Fruit fly (Drosophila melanogaster): ENCODE results near the gene Chc.

The Chc gene

dm6 chrX:15867863-15868262 is 32.6 kb upstream of the Chc start, which contains the start of gene Gapdh2 (continued):
- TF ChIP-seq Nf-YA (GFP tag; IDR thresholded peaks at IDR 0.05) (peak; percentile 99), ftz-f1 (GFP tag; optimal IDR thresholded peaks at IDR 0.05) (peak; percentile 86), CG17359 (tag; optimal IDR thresholded peaks at IDR 0.05) (peak; percentile 100), CG3281 (GFP tag; optimal IDR thresholded peaks at IDR 0.05) (peak; percentile 100), CG34224 (GFP tag; IDR thresholded peaks at IDR 0.05; ENCODE audit: partially characterized antibody) (no peak), CG10565 (GFP tag; optimal IDR thresholded peaks at IDR 0.05) (peak; percentile 92), HmgD (GFP tag; optimal IDR thresholded peaks at IDR 0.05) (peak; percentile 68), CG6175 (GFP tag; IDR thresholded peaks at IDR 0.05) (peak; percentile 98), Gug (GFP tag; IDR thresholded peaks at IDR 0.05) (peak; percentile 91), CG43689 (GFP tag; IDR thresholded peaks at IDR 0.05) (peak; percentile 97), Sox102F (GFP tag; optimal IDR thresholded peaks at IDR 0.05) (peak; percentile 100), CG14965 (GFP tag; optimal IDR thresholded peaks at IDR 0.05; ENCODE audit: borderline replicate concordance) (peak; percentile 76), gcm (GFP tag; optimal IDR thresholded peaks at IDR 0.05) (peak; percentile 99), CG17802 (tag; optimal IDR thresholded peaks at IDR 0.05) (peak; percentile 86), Mrtf (GFP tag; IDR thresholded peaks at IDR 0.05) (peak; percentile 98), CG12236 (GFP tag; optimal IDR thresholded peaks at IDR 0.05) (peak; percentile 94), bigmax (GFP tag; optimal IDR thresholded peaks at IDR 0.05) (peak; percentile 82), odd (GFP tag; optimal IDR thresholded peaks at IDR 0.05) (peak; percentile 100), CG10959 (GFP tag; IDR thresholded peaks at IDR 0.05) (peak; percentile 91), danr (GFP tag; IDR thresholded peaks at IDR 0.05) (peak; percentile 98; the same call in 1 of the 2 replicates), Sox100B (GFP tag; optimal IDR thresholded peaks at IDR 0.05) (peak; percentile 99), NC2α (GFP tag; optimal IDR thresholded peaks at IDR 0.05) (peak; percentile 90), sim (GFP tag; IDR thresholded peaks at IDR 0.05) (peak; percentile 98), Ada2b (GFP tag; IDR thresholded peaks at IDR 0.05) (peak; percentile 99), knrl (GFP tag; IDR thresholded peaks at IDR 0.05; ENCODE audit: partially characterized antibody) (no peak), zen (tag; optimal IDR thresholded peaks at IDR 0.05) (peak; percentile 97), ATbp (GFP tag; optimal IDR thresholded peaks at IDR 0.05) (peak; percentile 100), Asciz (GFP tag; optimal IDR thresholded peaks at IDR 0.05) (peak; percentile 99), bbx (GFP tag; IDR thresholded peaks at IDR 0.05; ENCODE audit: partially characterized antibody) (no peak; the same call in 1 of the 2 replicates), gfzf (GFP tag; optimal IDR thresholded peaks at IDR 0.05) (peak; percentile 22), gsb-n (tag; optimal IDR thresholded peaks at IDR 0.05) (peak; percentile 99), CG9932 (GFP tag; IDR thresholded peaks at IDR 0.05) (peak; percentile 99), CG7928 (GFP tag; optimal IDR thresholded peaks at IDR 0.05) (peak; percentile 85), D19A (tag; optimal IDR thresholded peaks at IDR 0.05) (peak; percentile 98), hbn (GFP tag; IDR thresholded peaks at IDR 0.05; ENCODE audit: partially characterized antibody) (no peak), caup (GFP tag; optimal IDR thresholded peaks at IDR 0.05; ENCODE audit: severe bottlenecking) (peak; percentile 100), CG11504 (tag; optimal IDR thresholded peaks at IDR 0.05) (peak; percentile 99), sima (GFP tag; optimal IDR thresholded peaks at IDR 0.05) (peak; percentile 93), Sry-δ (GFP tag; optimal IDR thresholded peaks at IDR 0.05) (peak; percentile 65), Nf-YB (GFP tag; optimal IDR thresholded peaks at IDR 0.05) (peak; percentile 92), CG1647 (GFP tag; optimal IDR thresholded peaks at IDR 0.05) (peak; percentile 97), CG4617 (GFP tag; optimal IDR thresholded peaks at IDR 0.05; ENCODE audit: borderline replicate concordance) (peak; percentile 95), Elba2 (GFP tag; optimal IDR thresholded peaks at IDR 0.05) (peak; percentile 63), MBD-R2 (GFP tag; IDR thresholded peaks at IDR 0.05) (peak; percentile 99), chm (GFP tag; IDR thresholded peaks at IDR 0.05) (peak; percentile 99; the same call in 1 of the 2 replicates), CG7786 (GFP tag; optimal IDR thresholded peaks at IDR 0.05) (peak; percentile 95), sug (tag; optimal IDR thresholded peaks at IDR 0.05) (peak; percentile 100), Drgx (GFP tag; IDR thresholded peaks at IDR 0.05) (peak; percentile 100), CG10431 (GFP tag; optimal IDR thresholded peaks at IDR 0.05) (peak; percentile 98), Blimp-1 (GFP tag; optimal IDR thresholded peaks at IDR 0.05) (peak; percentile 99)

Measured in whole organism, embryonic.